Worm (Caenorhabditis elegans) whole organism, midembryonic: Measurements from ENCODE around the gene T16G1.4.

ENCODE experiments used
- T22C8.4 ChIP-seq: fragments of 200-800 bp; sonication (Bioruptor generic); IDR thresholded peaks from 2 replicates; pipeline ENCODE4 v1.3.6; 2022; ENCODE audit warnings: missing genetic modification characterization, missing compliant biosample characterization
- cog-1 ChIP-seq: sonication (generic microtip); optimal IDR thresholded peaks from 2 replicates; lab custom pipeline; 2016; ENCODE audit warnings: missing genetic modification characterization, missing compliant biosample characterization
- flt-1 ChIP-seq: fragments of 200-800 bp; sonication (Bioruptor generic); IDR thresholded peaks from 2 replicates; pipeline ENCODE4 v1.3.6; 2022; ENCODE audit warnings: missing genetic modification characterization, missing compliant biosample characterization
- klf-2 ChIP-seq: fragments of 200-800 bp; sonication (Bioruptor generic); conservative IDR thresholded peaks from 2 replicates; pipeline ENCODE4 v1.3.6; 2022; ENCODE audit warnings: missing genetic modification reagents, missing genetic modification characterization, missing compliant biosample characterization
- med-1 ChIP-seq: sonication (generic microtip); optimal IDR thresholded peaks from 2 replicates; lab custom pipeline; 2017; ENCODE audit warnings: missing genetic modification characterization, mild to moderate bottlenecking, missing compliant biosample characterization, antibody characterized with exemption, missing genetic modification reagents; ENCODE audit not compliant: insufficient read depth
- ref-1 ChIP-seq: fragments of 200-800 bp; sonication (Bioruptor generic); conservative IDR thresholded peaks from 2 replicates; pipeline ENCODE4 v1.3.6; 2022; ENCODE audit warnings: missing genetic modification reagents, missing genetic modification characterization, missing compliant biosample characterization
- tab-1 ChIP-seq: fragments of 200-800 bp; sonication (Bioruptor generic); IDR thresholded peaks from 2 replicates; pipeline ENCODE4 v1.3.6; 2022; ENCODE audit warnings: missing genetic modification characterization, missing compliant biosample characterization
- ztf-23 ChIP-seq: fragments of 200-800 bp; sonication (Bioruptor generic); IDR thresholded peaks from 2 replicates; pipeline ENCODE4 v1.3.6; 2022; ENCODE audit warnings: missing genetic modification reagents, missing genetic modification characterization, missing compliant biosample characterization
- ztf-29 ChIP-seq: fragments of 200-800 bp; sonication (Bioruptor generic); IDR thresholded peaks from 2 replicates; pipeline ENCODE4 v1.3.6; 2022; ENCODE audit warnings: missing genetic modification reagents, missing genetic modification characterization, missing compliant biosample characterization

Gene T16G1.4

DNA sequence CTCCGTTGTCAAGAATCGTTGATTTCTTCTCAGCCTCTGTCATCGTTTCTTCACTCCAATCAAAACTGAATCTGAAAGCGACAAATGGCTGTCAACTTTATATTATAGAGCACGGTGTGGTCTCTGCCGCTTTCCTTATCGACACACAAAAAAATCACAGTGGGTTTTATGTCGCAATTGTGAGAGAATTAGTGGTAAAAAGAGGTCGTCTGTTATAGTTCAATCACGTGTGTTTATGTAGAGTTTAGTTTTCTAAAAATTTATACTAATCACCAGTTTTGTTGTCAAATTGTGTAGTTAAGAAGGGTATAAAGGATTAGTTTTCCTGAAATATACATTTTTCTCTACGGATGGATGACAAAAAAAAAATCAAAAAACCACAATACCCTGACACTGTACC, 6.7 kb downstream of the T16G1.4 start, which contains the start of gene T16G1.7:
Gene T16G1.7, minus strand, starts transcription at position 137 of the 400 bp plus-strand sequence.
- TF ChIP-seq tab-1 (GFP tag; lab: Robert Waterston, UW) (no peak), ztf-29 (GFP tag; lab: Robert Waterston, UW) (no peak), ztf-23 (GFP tag; lab: Robert Waterston, UW) (no peak), flt-1 (GFP tag; lab: Robert Waterston, UW) (no peak), klf-2 (GFP tag; lab: Robert Waterston, UW) (no peak)

DNA sequence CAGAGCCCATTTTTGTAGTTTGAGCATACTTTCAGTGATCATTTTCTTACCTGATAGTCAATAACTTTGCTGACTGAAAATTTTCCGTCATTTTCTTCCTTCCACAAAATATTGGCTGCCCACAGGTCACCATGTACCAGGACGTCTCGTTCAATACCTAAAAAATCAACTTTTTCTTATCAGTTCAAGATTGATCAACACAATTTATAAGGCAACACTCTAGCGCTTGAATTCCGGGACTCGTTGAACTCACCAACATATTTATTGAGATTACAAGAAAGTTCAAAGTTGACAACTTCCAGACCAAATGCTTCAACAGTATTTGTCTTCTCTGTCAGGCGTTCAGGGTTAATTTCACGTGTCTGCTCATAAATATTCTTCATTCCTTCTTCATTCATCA, 8.0 kb downstream of the T16G1.4 start:
- TF ChIP-seq cog-1 (no peak), ztf-29 (GFP tag; lab: Robert Waterston, UW) (no peak), klf-2 (GFP tag; lab: Robert Waterston, UW) (no peak), ref-1 (no peak), flt-1 (GFP tag; lab: Robert Waterston, UW) (no peak), med-1 (GFP tag; lab: Kevin White, UChicago) (no peak), ztf-23 (GFP tag; lab: Robert Waterston, UW) (no peak), tab-1 (GFP tag; lab: Robert Waterston, UW) (no peak), T22C8.4 (GFP tag; lab: Robert Waterston, UW) (no peak)

DNA sequence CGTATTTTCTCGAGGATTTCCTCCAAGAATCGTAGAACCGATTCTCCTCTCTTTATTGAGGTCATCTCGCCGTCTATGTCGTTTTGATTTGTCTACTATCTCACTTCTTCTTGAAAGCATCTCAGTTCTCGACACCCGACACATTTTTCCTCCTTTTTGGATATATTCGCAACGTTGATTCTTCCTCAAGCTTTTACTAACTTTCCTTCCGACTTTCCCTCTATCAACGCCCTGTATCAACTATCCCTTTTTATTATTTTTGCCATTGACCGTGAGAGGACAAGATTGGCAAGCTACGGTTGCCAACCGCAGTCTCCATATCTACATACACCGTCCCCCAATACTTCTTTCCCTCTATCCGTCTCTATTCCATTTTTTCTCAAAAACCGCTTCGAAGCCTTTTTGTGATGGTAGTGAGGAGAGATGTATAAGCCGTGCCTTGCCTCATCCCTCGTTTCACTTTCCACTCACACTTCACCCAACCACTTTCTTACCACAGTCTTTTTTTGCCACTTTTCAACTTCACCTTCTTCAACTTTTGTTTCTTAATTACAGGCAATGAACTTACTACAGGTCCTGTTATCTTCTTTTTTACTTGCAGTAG, 12.6 kb downstream of the T16G1.4 start, which contains the start of gene T16G1.2:
Gene T16G1.2, plus strand, starts transcription at position 554 of the 604 bp plus-strand sequence.
- TF ChIP-seq T22C8.4 (GFP tag; lab: Robert Waterston, UW) (no peak), ztf-29 (GFP tag; lab: Robert Waterston, UW) (no peak), ztf-23 (GFP tag; lab: Robert Waterston, UW) (no peak), med-1 (GFP tag; lab: Kevin White, UChicago) (no peak), flt-1 (GFP tag; lab: Robert Waterston, UW) (no peak), ref-1 (no peak)

DNA sequence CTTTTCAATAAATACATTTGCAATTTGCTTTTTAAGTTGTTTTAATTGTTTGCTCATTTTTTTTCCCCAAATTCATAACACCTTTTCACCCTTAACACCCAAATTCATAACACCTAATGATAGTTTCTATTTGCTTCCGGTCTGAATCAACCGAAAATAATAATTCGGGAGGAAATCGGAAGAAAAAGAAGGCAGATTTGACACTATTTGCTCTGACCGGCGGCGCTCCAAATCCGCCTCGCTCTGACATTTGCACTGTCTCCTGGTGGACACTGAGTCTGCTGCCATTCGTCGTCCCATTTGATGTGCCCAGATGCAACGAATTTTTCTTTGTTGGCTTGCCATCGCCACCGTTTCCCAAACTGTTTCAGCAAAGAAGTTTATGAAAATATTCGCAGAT, 17.5 kb downstream of the T16G1.4 start, which contains the start of gene pqn-67:
Gene pqn-67, plus strand, starts transcription at position 301 of the 400 bp plus-strand sequence.
- TF ChIP-seq ztf-29 (GFP tag; lab: Robert Waterston, UW) (no peak), ref-1 (no peak), flt-1 (GFP tag; lab: Robert Waterston, UW) (no peak), med-1 (GFP tag; lab: Kevin White, UChicago) (no peak), tab-1 (GFP tag; lab: Robert Waterston, UW) (no peak), T22C8.4 (GFP tag; lab: Robert Waterston, UW) (no peak), ztf-23 (GFP tag; lab: Robert Waterston, UW) (no peak), klf-2 (GFP tag; lab: Robert Waterston, UW) (no peak), cog-1 (no peak)

DNA sequence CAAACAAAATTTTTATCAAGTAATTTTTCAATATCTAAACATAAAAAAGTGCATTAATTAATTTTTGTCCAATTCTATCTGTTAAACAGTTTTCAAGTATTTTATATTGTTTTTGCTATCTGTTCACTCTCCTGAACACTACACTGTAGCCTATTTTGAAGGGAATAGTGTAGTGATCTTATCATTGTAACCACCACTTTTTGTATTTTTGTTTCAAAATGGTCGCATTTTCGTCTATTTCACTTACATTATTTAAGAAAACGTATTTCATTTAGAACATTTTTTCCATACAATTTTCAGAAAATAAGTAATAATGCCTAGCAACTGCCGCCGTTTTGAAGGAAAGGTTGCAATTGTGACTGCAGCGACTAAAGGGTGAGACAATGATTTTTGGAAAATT, 19.3 kb downstream of the T16G1.4 start, which contains the start of gene dhrs-4:
Gene dhrs-4, plus strand, starts transcription at position 301 of the 400 bp plus-strand sequence.
- TF ChIP-seq cog-1 (no peak), med-1 (GFP tag; lab: Kevin White, UChicago) (no peak), klf-2 (GFP tag; lab: Robert Waterston, UW) (no peak), tab-1 (GFP tag; lab: Robert Waterston, UW) (no peak), flt-1 (GFP tag; lab: Robert Waterston, UW) (no peak), ztf-23 (GFP tag; lab: Robert Waterston, UW) (no peak), ztf-29 (GFP tag; lab: Robert Waterston, UW) (no peak), T22C8.4 (GFP tag; lab: Robert Waterston, UW) (no peak), ref-1 (no peak)

DNA sequence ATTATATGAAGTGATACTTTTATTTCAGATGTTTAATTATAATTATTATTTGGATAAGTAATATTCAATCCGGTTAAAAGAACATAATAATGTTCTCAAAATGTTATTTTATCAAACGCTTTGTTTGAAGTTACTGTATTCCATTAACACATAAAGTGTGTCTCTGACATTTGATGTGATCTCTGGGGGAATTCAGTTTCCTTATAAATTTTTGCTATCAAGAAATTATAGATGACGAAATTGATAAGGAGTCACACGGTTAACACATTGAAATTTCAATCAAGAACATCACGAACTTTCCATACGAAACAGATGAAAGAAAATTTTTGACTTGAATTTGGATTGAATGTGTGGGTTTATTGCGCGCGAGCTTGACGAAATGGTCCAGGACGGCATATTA, 20.0 kb downstream of the T16G1.4 start:
- TF ChIP-seq flt-1 (GFP tag; lab: Robert Waterston, UW) (no peak), ztf-23 (GFP tag; lab: Robert Waterston, UW) (no peak), med-1 (GFP tag; lab: Kevin White, UChicago) (no peak), ztf-29 (GFP tag; lab: Robert Waterston, UW) (no peak), ref-1 (no peak), cog-1 (no peak), tab-1 (GFP tag; lab: Robert Waterston, UW) (no peak), T22C8.4 (GFP tag; lab: Robert Waterston, UW) (no peak), klf-2 (GFP tag; lab: Robert Waterston, UW) (no peak)

DNA sequence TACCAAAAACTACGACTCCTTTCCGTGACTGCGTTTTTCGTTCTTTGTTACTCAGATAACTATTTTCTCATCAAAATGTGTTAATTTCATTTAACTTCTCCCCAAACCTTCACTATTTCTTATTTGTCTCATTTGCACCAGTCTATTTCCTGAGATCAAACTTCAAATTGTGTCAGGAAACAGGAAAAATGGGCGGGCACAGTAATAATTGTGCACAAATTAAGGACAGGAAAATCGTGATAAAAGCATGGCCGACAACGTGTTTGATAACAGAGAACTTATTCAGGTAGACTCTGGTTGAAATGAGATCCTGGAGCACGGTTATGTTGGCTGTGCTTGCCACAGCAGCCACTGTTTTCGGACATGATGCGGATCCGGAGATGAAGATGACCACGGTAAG, 21.9 kb downstream of the T16G1.4 start, which contains the start of gene lipl-1:
Gene lipl-1, plus strand, starts transcription at position 282 of the 400 bp plus-strand sequence.
- TF ChIP-seq flt-1 (GFP tag; lab: Robert Waterston, UW) (no peak), ref-1 (no peak), ztf-29 (GFP tag; lab: Robert Waterston, UW) (no peak), ztf-23 (GFP tag; lab: Robert Waterston, UW) (no peak), med-1 (GFP tag; lab: Kevin White, UChicago) (no peak), cog-1 (no peak), tab-1 (GFP tag; lab: Robert Waterston, UW) (no peak), klf-2 (GFP tag; lab: Robert Waterston, UW) (no peak), T22C8.4 (GFP tag; lab: Robert Waterston, UW) (no peak)

DNA sequence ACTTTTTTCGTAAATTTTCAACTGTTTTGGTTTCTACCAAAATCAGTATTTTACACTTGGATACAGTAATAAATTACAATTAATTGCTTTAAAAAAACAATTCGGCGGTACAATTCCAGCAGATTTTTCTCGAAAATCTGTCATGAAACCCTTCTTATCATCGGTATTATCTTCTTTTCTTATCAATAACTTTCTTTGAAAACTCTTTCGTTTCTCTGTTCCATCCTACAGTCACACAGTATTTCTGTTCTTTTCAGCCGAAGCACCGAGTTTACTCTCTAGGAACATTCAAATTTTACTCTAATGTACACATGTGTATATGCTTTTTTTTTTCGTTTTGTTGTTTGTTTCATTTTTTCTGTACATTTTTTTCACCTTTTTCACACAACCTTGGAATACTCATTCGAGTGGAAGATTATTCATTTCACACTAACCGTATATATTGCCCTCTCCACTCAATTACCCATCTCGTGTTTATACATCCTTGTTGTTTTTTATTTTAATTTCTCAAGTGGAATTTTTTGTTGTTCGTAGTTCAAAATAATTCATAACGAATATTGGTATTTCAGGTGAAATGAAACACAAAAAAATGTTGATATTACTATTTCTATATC, 32.0 kb downstream of the T16G1.4 start, which contains the start of gene nid-1:
Gene nid-1, plus strand, starts transcription at position 564 of the 614 bp plus-strand sequence.
- no peak for TF ChIP-seq flt-1 (GFP tag; lab: Robert Waterston, UW)
- no peak for TF ChIP-seq med-1 (GFP tag; lab: Kevin White, UChicago)

DNA sequence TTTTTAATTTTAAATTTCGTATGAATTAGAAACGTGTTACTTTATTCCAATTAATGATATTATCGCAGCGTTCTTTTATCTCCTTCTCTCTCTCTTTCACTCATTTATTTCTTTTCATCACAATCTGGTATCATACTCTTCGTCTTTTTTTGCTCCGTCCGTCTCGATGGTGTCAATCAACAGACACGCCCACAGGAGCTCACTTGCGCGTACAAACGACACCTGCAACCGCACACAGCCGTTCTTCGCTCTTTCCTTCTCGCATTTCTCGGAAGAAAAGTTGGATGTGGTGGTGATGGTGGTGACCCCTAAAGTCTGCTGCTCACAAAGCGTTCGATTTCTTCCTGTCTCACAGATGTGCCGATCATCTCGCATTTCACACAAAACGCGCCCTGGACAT, 33.0 kb downstream of the T16G1.4 start:
- TF ChIP-seq cog-1: no peak
